Worm (Caenorhabditis elegans): ENCODE data around the gene sre-15.

DNA sequence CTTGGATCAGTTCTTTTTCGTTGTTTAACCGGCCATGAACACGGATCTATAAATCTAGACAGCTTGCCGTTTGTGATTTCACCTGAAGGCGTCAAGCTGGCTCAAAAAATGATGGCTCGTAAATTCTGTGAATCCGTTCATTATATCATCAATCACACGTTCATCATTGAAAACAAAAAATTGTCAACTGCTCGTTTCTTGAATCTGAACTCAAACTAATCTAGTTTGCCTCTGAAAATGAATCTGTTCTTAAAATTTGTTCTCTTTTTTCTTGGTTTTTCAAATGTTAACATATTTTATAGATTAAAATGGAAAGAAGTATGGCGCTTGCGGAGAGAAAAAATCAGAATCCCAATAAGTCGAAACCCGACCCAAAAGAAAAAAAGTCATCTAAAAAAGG, 46.1 kb upstream of the sre-15 start, which contains the start of gene C42C1.8:
- TF ChIP-seq mep-1 (tag; optimal IDR thresholded peaks at IDR 0.05), result no peak
- no peak for TF ChIP-seq unc-39 (tag; optimal IDR thresholded peaks at IDR 0.05)
- TF ChIP-seq tbx-8 (GFP tag; optimal IDR thresholded peaks at IDR 0.05), result no peak
- no peak for TF ChIP-seq nhr-76 (tag; optimal IDR thresholded peaks at IDR 0.05)
- no peak for TF ChIP-seq ces-1 (GFP tag; optimal IDR thresholded peaks at IDR 0.05)
- TF ChIP-seq nhr-2 (tag; optimal IDR thresholded peaks at IDR 0.05), result no peak
